Fruit fly (Drosophila melanogaster): ENCODE measurements around the gene Spn.

Spn gene

DNA sequence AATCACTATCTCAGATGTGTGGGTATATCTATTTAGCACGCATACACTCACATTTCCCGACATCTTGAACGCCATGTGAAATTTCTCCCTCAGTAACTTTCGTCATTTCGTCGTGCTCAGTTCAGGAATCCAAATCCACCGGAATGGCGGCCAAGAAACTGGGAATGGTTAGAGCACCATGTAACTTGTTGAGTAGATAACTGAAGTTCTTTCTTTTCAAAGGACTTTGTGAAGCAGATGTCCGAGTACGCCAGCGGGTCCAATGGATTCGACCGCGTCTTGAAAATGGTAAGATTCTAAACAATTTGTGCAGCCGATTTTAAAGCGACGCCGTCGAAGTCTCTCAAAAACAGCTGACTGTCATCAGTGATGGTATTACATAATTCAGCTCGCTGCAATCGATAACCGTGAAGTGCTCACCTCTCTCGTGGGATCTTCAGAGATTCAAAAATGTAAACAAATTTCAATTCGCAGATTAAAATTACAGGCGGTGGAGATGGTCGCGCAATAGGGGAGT is 45.2 kb upstream of the Spn start, which contains the start of the genes CG16985 and CG12182 (continued):
- TF ChIP-seq pb (GFP tag; optimal IDR thresholded peaks at IDR 0.05) (no peak), CG8359 (GFP tag; optimal IDR thresholded peaks at IDR 0.05; ENCODE audit: borderline replicate concordance) (no peak), CG15011 (GFP tag; optimal IDR thresholded peaks at IDR 0.05) (no peak), lov (optimal IDR thresholded peaks at IDR 0.05) (no peak), lov (GFP tag; IDR thresholded peaks at IDR 0.05) (no peak), Nf-YC (tag; optimal IDR thresholded peaks at IDR 0.05) (no peak), sisA (GFP tag; IDR thresholded peaks at IDR 0.05) (no peak), ERR (GFP tag; optimal IDR thresholded peaks at IDR 0.05) (no peak), esg (GFP tag; conservative IDR thresholded peaks at IDR 0.05) (no peak), knrl (GFP tag; IDR thresholded peaks at IDR 0.05; ENCODE audit: partially characterized antibody) (no peak), CG18764 (GFP tag; optimal IDR thresholded peaks at IDR 0.05) (no peak), CG8388 (GFP tag; optimal IDR thresholded peaks at IDR 0.05) (no peak), CG7786 (GFP tag; optimal IDR thresholded peaks at IDR 0.05) (peak; percentile 17), CG14965 (GFP tag; optimal IDR thresholded peaks at IDR 0.05; ENCODE audit: borderline replicate concordance) (no peak), Vsx1 (GFP tag; optimal IDR thresholded peaks at IDR 0.05) (no peak), Gug (GFP tag; IDR thresholded peaks at IDR 0.05) (no peak), CG34224 (GFP tag; IDR thresholded peaks at IDR 0.05; ENCODE audit: partially characterized antibody) (peak; percentile 29; the same call in 2 of the 3 replicates), CG6813 (GFP tag; optimal IDR thresholded peaks at IDR 0.05) (no peak), CG31441 (GFP tag; IDR thresholded peaks at IDR 0.05) (no peak), CG6175 (GFP tag; IDR thresholded peaks at IDR 0.05) (no peak), sens-2 (GFP tag; IDR thresholded peaks at IDR 0.05) (no peak), CG16815 (GFP tag; optimal IDR thresholded peaks at IDR 0.05) (no peak), CG4820 (GFP tag; optimal IDR thresholded peaks at IDR 0.05) (no peak), CG11093 (GFP tag; IDR thresholded peaks at IDR 0.05) (no peak), CG2199 (GFP tag; IDR thresholded peaks at IDR 0.05) (no peak), CG1233 (GFP tag; optimal IDR thresholded peaks at IDR 0.05) (no peak), CG2875 (GFP tag; optimal IDR thresholded peaks at IDR 0.05) (no peak), crc (GFP tag; optimal IDR thresholded peaks at IDR 0.05) (no peak), CG32772 (GFP tag; IDR thresholded peaks at IDR 0.05) (no peak), HLH4C (GFP tag; IDR thresholded peaks at IDR 0.05; ENCODE audit: partially characterized antibody) (peak; percentile 49; the same call in 1 of the 3 replicates), Dbx (GFP tag; IDR thresholded peaks at IDR 0.05) (no peak), Dek (tag; optimal IDR thresholded peaks at IDR 0.05) (no peak), pzg (GFP tag; optimal IDR thresholded peaks at IDR 0.05) (peak; percentile 41), CG7928 (GFP tag; optimal IDR thresholded peaks at IDR 0.05) (no peak), ftz-f1 (GFP tag; optimal IDR thresholded peaks at IDR 0.05) (no peak), CG8924 (tag; optimal IDR thresholded peaks at IDR 0.05) (no peak), PHDP (tag; optimal IDR thresholded peaks at IDR 0.05) (no peak), ranshi (GFP tag; IDR thresholded peaks at IDR 0.05) (no peak), Elba2 (GFP tag; optimal IDR thresholded peaks at IDR 0.05) (no peak), NK7.1 (GFP tag; optimal IDR thresholded peaks at IDR 0.05) (no peak), Taf1 (GFP tag; IDR thresholded peaks at IDR 0.05) (no peak), gsb-n (tag; optimal IDR thresholded peaks at IDR 0.05) (no peak), Sin3A (optimal IDR thresholded peaks at IDR 0.05) (peak; percentile 21), fd64A (GFP tag; optimal IDR thresholded peaks at IDR 0.05) (no peak), CG3065 (GFP tag; optimal IDR thresholded peaks at IDR 0.05) (no peak), CG17359 (tag; optimal IDR thresholded peaks at IDR 0.05) (no peak), CG14014 (GFP tag; IDR thresholded peaks at IDR 0.05) (no peak), CG31388 (GFP tag; optimal IDR thresholded peaks at IDR 0.05) (no peak), Sry-δ (GFP tag; optimal IDR thresholded peaks at IDR 0.05) (peak; percentile 84), YL-1 (GFP tag; optimal IDR thresholded peaks at IDR 0.05) (peak; percentile 10), CG2889 (GFP tag; IDR thresholded peaks at IDR 0.05) (no peak), HHEX (GFP tag; optimal IDR thresholded peaks at IDR 0.05) (no peak)
